Worm (Caenorhabditis elegans) whole organism, young adult: ENCODE data around the gene vps-33.1.

Source experiments
- F57A8.1 ChIP-seq: fragments of 200-800 bp; sonication (Bioruptor generic); optimal IDR thresholded peaks from 2 replicates; lab custom pipeline; 2018; ENCODE audit warnings: mild to moderate bottlenecking, missing genetic modification characterization, moderate library complexity, missing compliant biosample characterization
- ceh-58 ChIP-seq: fragments of 200-800 bp; sonication (Bioruptor generic); IDR thresholded peaks from 2 replicates; pipeline ENCODE4 v1.3.6; 2022; ENCODE audit warnings: missing genetic modification characterization, missing compliant biosample characterization
- lsl-1 ChIP-seq: fragments of 200-800 bp; sonication (Bioruptor generic); optimal IDR thresholded peaks from 2 replicates; lab custom pipeline; 2018; ENCODE audit warnings: mild to moderate bottlenecking, missing genetic modification characterization, moderate library complexity, missing compliant biosample characterization
- pha-4 ChIP-seq: fragments of 150-350 bp; sonication (generic microtip); optimal IDR thresholded peaks from 2 replicates; lab custom pipeline; 2014; ENCODE audit warnings: missing biosample characterization, missing genetic modification reagents, missing genetic modification characterization
- xnd-1 ChIP-seq: sonication (generic microtip); optimal IDR thresholded peaks from 2 replicates; lab custom pipeline; 2016; ENCODE audit warnings: missing genotype, missing genetic modification reagents, missing genetic modification characterization, missing compliant biosample characterization

- TF ChIP-seq xnd-1 (tag; lab: Kevin White, UChicago) (no peak), ceh-58 (GFP tag; lab: Robert Waterston, UW) (no peak), F57A8.1 (GFP tag; lab: Kevin White, UChicago) (no peak), pha-4 (tag; lab: Kevin White, UChicago) (no peak), lsl-1 (GFP tag; lab: Kevin White, UChicago) (no peak)
Measured at ce11 chrIII:8725224-8725623, 24.5 kb downstream of the vps-33.1 start.
